Worm (Caenorhabditis elegans) whole organism, L4 larva: ENCODE data around the gene ZK228.10.

Source experiments
- ama-1 ChIP-seq: fragments of 150-350 bp; optimal IDR thresholded peaks from 2 replicates; lab custom pipeline; 2014; ENCODE audit warnings: inconsistent platforms, mixed read lengths
- ceh-20 ChIP-seq: fragments of 200-800 bp; sonication (Bioruptor generic); IDR thresholded peaks from 2 replicates; pipeline ENCODE4 v1.3.6; 2022; ENCODE audit warnings: missing genetic modification reagents, missing genetic modification characterization, missing compliant biosample characterization
- dpl-1 ChIP-seq: fragments of 150-350 bp; optimal IDR thresholded peaks from 2 replicates; lab custom pipeline; 2014; ENCODE audit warnings: missing biosample characterization, missing genetic modification reagents, missing genetic modification characterization
- hlh-30 ChIP-seq: sonication (generic microtip); optimal IDR thresholded peaks from 2 replicates; lab custom pipeline; 2017; ENCODE audit warnings: antibody characterized with exemption, mild to moderate bottlenecking, missing genetic modification characterization, missing compliant biosample characterization; ENCODE audit not compliant: insufficient read depth
- lsy-2 ChIP-seq, 2 experiments: fragments of 150-350 bp in 1 of 2; sonication (generic microtip) in 1 of 2; optimal IDR thresholded peaks; 2 replicates each; lab custom pipeline; 2014 to 2017; ENCODE audit warnings: missing biosample characterization in 2 of 2, missing genetic modification characterization in 2 of 2
- nhr-11 ChIP-seq: fragments of 150-350 bp; optimal IDR thresholded peaks from 2 replicates; lab custom pipeline; 2014; ENCODE audit warnings: missing biosample characterization, missing genetic modification characterization
- nhr-76 ChIP-seq: fragments of 150-350 bp; optimal IDR thresholded peaks from 2 replicates; lab custom pipeline; 2014; ENCODE audit warnings: missing biosample characterization, missing genetic modification characterization
- nhr-77 ChIP-seq: fragments of 150-350 bp; optimal IDR thresholded peaks from 2 replicates; lab custom pipeline; 2014; ENCODE audit warnings: missing biosample characterization, missing genetic modification characterization
- pqm-1 ChIP-seq: sonication (generic microtip); optimal IDR thresholded peaks from 2 replicates; lab custom pipeline; 2017; ENCODE audit warnings: missing biosample characterization, missing genetic modification characterization
- skn-1 ChIP-seq: fragments of 150-350 bp; optimal IDR thresholded peaks from 2 replicates; lab custom pipeline; 2014; ENCODE audit warnings: missing biosample characterization, missing genetic modification characterization
- unc-39 ChIP-seq: sonication (generic microtip); optimal IDR thresholded peaks from 2 replicates; lab custom pipeline; 2017; ENCODE audit warnings: missing biosample characterization, missing genetic modification characterization
- ztf-11 ChIP-seq: fragments of 150-350 bp; optimal IDR thresholded peaks from 2 replicates; lab custom pipeline; 2014; ENCODE audit warnings: missing biosample characterization, missing genetic modification characterization

DNA sequence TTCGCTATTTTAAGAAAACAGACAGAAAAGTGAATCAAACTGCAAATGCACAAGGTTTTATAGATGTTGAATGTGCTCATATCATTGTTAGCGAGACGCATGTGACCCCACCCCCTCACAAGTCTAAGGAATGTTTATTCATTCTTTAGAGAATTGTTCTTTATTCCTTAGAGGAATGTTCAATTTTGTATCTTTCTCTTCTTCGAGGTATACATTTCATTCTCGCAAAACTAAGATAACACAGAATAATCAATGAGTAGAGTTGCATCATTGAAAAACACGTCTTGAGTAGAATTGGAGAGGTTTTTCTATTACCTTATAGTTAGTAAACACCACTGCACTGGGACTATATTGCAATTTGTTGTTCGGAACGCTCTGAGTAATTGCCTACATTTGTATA lies 21.7 kb upstream of the ZK228.10 start, which contains the start of gene ZK262.20:
- TF ChIP-seq nhr-77 (tag; lab: Kevin White, UChicago) (no peak), ceh-20 (GFP tag; lab: Robert Waterston, UW) (no peak), hlh-30 (no peak), nhr-76 (no peak), ztf-11 (tag; lab: Kevin White, UChicago) (no peak), ama-1 (lab: Kevin White, UChicago) (no peak), unc-39 (tag; lab: Kevin White, UChicago) (no peak), nhr-11 (no peak), skn-1 (no peak), pqm-1 (no peak), dpl-1 (GFP tag; lab: Kevin White, UChicago) (no peak), lsy-2 (tag; optimal IDR thresholded peaks at IDR 0.05; lab: Kevin White, UChicago) (no peak)
